Fruit fly (Drosophila melanogaster) whole organism, embryonic: Measurements from ENCODE around the gene CG2685.
A peak's percentile ranks its signal among the peaks of the same experiment; 100 is the strongest.

Experiments used
- Bgb ChIP-seq: fragments of 200-800 bp; sonication (Bioruptor generic); IDR thresholded peaks from 2 replicates; pipeline ENCODE4 v1.3.6; 2022; ENCODE audit warnings: missing biosample characterization, missing genetic modification characterization; ENCODE audit not compliant: partially characterized antibody
- BtbVII ChIP-seq: fragments of 200-800 bp; sonication (Bioruptor generic); optimal IDR thresholded peaks from 3 replicates; lab custom pipeline; 2017; ENCODE audit warnings: missing biosample characterization, mild to moderate bottlenecking, missing genetic modification characterization
- Bteb2 ChIP-seq: fragments of 200-800 bp; sonication (Bioruptor generic); optimal IDR thresholded peaks from 2 replicates; lab custom pipeline; 2016; ENCODE audit warnings: missing biosample characterization, missing genetic modification characterization
- C15 ChIP-seq: fragments of 200-800 bp; sonication (Bioruptor generic); IDR thresholded peaks from 3 replicates; pipeline ENCODE4 v1.3.6; 2022; ENCODE audit warnings: missing biosample characterization, missing genetic modification characterization
- CG10267 ChIP-seq: fragments of 200-800 bp; sonication (Bioruptor generic); optimal IDR thresholded peaks from 2 replicates; lab custom pipeline; 2018; ENCODE audit warnings: missing biosample characterization, mild to moderate bottlenecking, missing genetic modification characterization, moderate library complexity
- CG1529 ChIP-seq: fragments of 200-800 bp; sonication (Bioruptor generic); optimal IDR thresholded peaks from 3 replicates; lab custom pipeline; 2018; ENCODE audit warnings: missing biosample characterization, missing genetic modification characterization
- CG15514 ChIP-seq: fragments of 200-800 bp; sonication (Bioruptor generic); optimal IDR thresholded peaks from 3 replicates; lab custom pipeline; 2017; ENCODE audit warnings: missing biosample characterization, missing genetic modification characterization, mild to moderate bottlenecking, moderate library complexity, missing genetic modification reagents
- CG17359 ChIP-seq: fragments of 200-800 bp; sonication (Bioruptor generic); optimal IDR thresholded peaks from 3 replicates; lab custom pipeline; 2018; ENCODE audit warnings: missing biosample characterization, mild to moderate bottlenecking, missing genetic modification characterization, moderate library complexity
- CG17829 ChIP-seq: fragments of 200-800 bp; optimal IDR thresholded peaks from 2 replicates; lab custom pipeline; 2019; ENCODE audit warnings: missing biosample characterization, mild to moderate bottlenecking, missing genetic modification characterization, moderate library complexity
- CG33213 ChIP-seq: fragments of 200-800 bp; sonication (Bioruptor generic); optimal IDR thresholded peaks from 3 replicates; lab custom pipeline; 2016; ENCODE audit warnings: missing biosample characterization, missing genetic modification characterization
- CG4617 ChIP-seq: fragments of 200-800 bp; sonication (Bioruptor generic); optimal IDR thresholded peaks from 3 replicates; lab custom pipeline; 2016; ENCODE audit warnings: missing biosample characterization, missing genetic modification characterization, borderline replicate concordance
- CG4730 ChIP-seq: fragments of 200-800 bp; sonication (Bioruptor generic); IDR thresholded peaks from 2 replicates; pipeline ENCODE4 v1.3.6; 2022; ENCODE audit warnings: missing biosample characterization, missing genetic modification characterization
- CG6791 ChIP-seq: fragments of 200-800 bp; sonication (Bioruptor generic); IDR thresholded peaks from 3 replicates; pipeline ENCODE4 v1.3.6; 2022; ENCODE audit warnings: missing biosample characterization, missing genetic modification characterization; ENCODE audit not compliant: partially characterized antibody
- CG8388 ChIP-seq: fragments of 200-800 bp; sonication (Bioruptor generic); optimal IDR thresholded peaks from 2 replicates; lab custom pipeline; 2019; ENCODE audit warnings: missing biosample characterization, mild to moderate bottlenecking, missing genetic modification characterization, moderate library complexity
- Elba2 ChIP-seq: fragments of 200-800 bp; sonication (Bioruptor generic); optimal IDR thresholded peaks from 3 replicates; lab custom pipeline; 2016; ENCODE audit warnings: missing biosample characterization, missing genetic modification characterization
- Ets65A ChIP-seq: fragments of 200-800 bp; sonication (Bioruptor generic); peaks from one replicate; lab custom pipeline; 2016; ENCODE audit warnings: missing biosample characterization, missing genetic modification characterization
- Lhr ChIP-seq: fragments of 200-800 bp; sonication (Bioruptor generic); optimal IDR thresholded peaks from 3 replicates; lab custom pipeline; 2017; ENCODE audit warnings: mild to moderate bottlenecking, missing biosample characterization, missing genetic modification reagents, missing genetic modification characterization
- MBD-R2 ChIP-seq: fragments of 200-800 bp; sonication (Bioruptor generic); IDR thresholded peaks from 2 replicates; pipeline ENCODE4 v1.3.6; 2022; ENCODE audit warnings: missing biosample characterization, missing genetic modification characterization
- Max ChIP-seq: fragments of 200-800 bp; sonication (Bioruptor generic); optimal IDR thresholded peaks from 2 replicates; lab custom pipeline; 2016; ENCODE audit warnings: missing biosample characterization, mild to moderate bottlenecking, missing genetic modification characterization
- Med ChIP-seq: fragments of 200-800 bp; sonication (Bioruptor generic); peaks from one replicate; lab custom pipeline; 2016; ENCODE audit warnings: missing biosample characterization, missing genetic modification characterization, mild to moderate bottlenecking, inconsistent platforms, moderate library complexity
- Neu2 ChIP-seq: fragments of 200-800 bp; sonication (Bioruptor generic); optimal IDR thresholded peaks from 3 replicates; lab custom pipeline; 2016; ENCODE audit warnings: missing biosample characterization, missing genetic modification characterization, borderline replicate concordance
- Pdp1 ChIP-seq, 2 experiments: fragments of 200-800 bp; sonication (Bioruptor generic); optimal IDR thresholded peaks; 3 replicates each; lab custom pipeline; 2016; ENCODE audit warnings: missing biosample characterization in 2 of 2, missing genetic modification characterization in 2 of 2, mild to moderate bottlenecking in 1 of 2, moderate library complexity in 1 of 2
- amos ChIP-seq: fragments of 200-800 bp; sonication (Bioruptor generic); IDR thresholded peaks from 2 replicates; pipeline ENCODE4 v1.3.6; 2022; ENCODE audit warnings: missing biosample characterization, missing genetic modification characterization; ENCODE audit not compliant: partially characterized antibody
- btn ChIP-seq: fragments of 200-800 bp; sonication (Bioruptor generic); optimal IDR thresholded peaks from 2 replicates; lab custom pipeline; 2016; ENCODE audit warnings: missing biosample characterization, missing genetic modification characterization
- eve ChIP-seq, 2 experiments: fragments of >200 bp; optimal IDR thresholded peaks; 2 replicates each; lab custom pipeline; 2017; ENCODE audit warnings: missing biosample characterization in 2 of 2, missing genetic modification characterization in 2 of 2
- fd96Cb ChIP-seq: fragments of 200-800 bp; sonication (Bioruptor generic); optimal IDR thresholded peaks from 2 replicates; lab custom pipeline; 2018; ENCODE audit warnings: missing biosample characterization, mild to moderate bottlenecking, missing genetic modification characterization, moderate library complexity
- lbe ChIP-seq: fragments of 200-800 bp; sonication (Bioruptor generic); optimal IDR thresholded peaks from 2 replicates; lab custom pipeline; 2016; ENCODE audit warnings: missing biosample characterization, mild to moderate bottlenecking, missing genetic modification characterization
- mld ChIP-seq: fragments of 200-800 bp; sonication (Bioruptor generic); IDR thresholded peaks from 3 replicates; pipeline ENCODE4 v1.3.6; 2022; ENCODE audit warnings: missing biosample characterization, missing genetic modification characterization; ENCODE audit not compliant: partially characterized antibody
- slou ChIP-seq: fragments of 200-800 bp; sonication (Bioruptor generic); optimal IDR thresholded peaks from 3 replicates; lab custom pipeline; 2016; ENCODE audit warnings: missing biosample characterization, missing genetic modification characterization
- sr ChIP-seq: fragments of 200-800 bp; sonication (Bioruptor generic); IDR thresholded peaks from 3 replicates; pipeline ENCODE4 v1.3.6; 2022; ENCODE audit warnings: missing biosample characterization, missing genetic modification characterization
- tna ChIP-seq: fragments of 200-800 bp; sonication (Bioruptor generic); IDR thresholded peaks from 2 replicates; pipeline ENCODE4 v1.3.6; 2022; ENCODE audit warnings: missing biosample characterization, missing genetic modification characterization; ENCODE audit not compliant: partially characterized antibody
- wdn ChIP-seq: fragments of 200-800 bp; sonication (Bioruptor generic); IDR thresholded peaks from 2 replicates; pipeline ENCODE4 v1.3.6; 2022; ENCODE audit warnings: missing biosample characterization, missing genetic modification characterization

CG2685 gene

DNA sequence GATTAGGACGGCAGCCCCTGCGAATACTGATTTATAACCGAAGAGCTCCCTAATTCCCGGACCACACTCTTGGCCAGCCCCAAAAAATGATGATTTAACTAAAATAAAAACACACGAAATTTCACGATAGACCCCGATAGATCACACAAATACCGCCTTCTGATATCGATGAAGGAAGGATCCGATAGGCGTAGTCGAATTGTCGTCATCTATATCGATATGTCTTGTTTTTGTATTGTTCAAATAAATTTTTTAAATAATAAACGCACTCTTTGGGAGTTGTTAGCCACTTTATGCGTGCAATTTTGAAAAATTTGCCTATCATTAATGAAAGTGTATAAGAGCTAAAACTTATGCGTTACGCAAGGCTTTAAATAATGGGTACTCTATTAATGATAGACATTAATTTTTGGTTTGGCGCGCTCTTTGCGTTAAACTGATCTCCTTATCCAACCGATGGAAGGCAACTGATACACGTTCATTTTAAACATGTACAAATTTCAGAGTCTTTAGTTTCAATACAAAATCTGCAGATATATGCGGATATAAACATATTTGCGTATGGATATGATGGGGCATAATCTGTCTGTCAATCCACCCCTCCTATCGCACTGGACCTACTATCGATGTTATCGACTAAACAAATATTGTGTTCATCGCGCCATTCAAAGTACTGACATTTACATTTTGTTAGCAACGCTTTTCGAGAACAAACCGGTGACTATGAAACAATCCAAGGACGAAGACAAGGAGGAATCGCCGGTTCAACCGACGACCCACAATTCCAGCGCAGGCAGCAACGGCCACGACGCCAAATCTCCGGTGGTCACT, 15.5 kb downstream of the CG2685 start, which contains the start of the genes Spg7 and Lint-O (continued):
- TF ChIP-seq BtbVII (GFP tag; lab: Kevin White, UChicago) (no peak), CG8388 (GFP tag; lab: Kevin White, UChicago) (no peak), Elba2 (GFP tag; lab: Kevin White, UChicago) (no peak), amos (GFP tag; lab: Robert Waterston, UW) (peak; percentile 76), Lhr (GFP tag; lab: Kevin White, UChicago) (no peak), CG33213 (no peak), CG6791 (GFP tag; lab: Robert Waterston, UW) (peak; percentile 82), MBD-R2 (GFP tag; lab: Robert Waterston, UW) (peak; percentile 57; the same call in 1 of the 2 replicates), tna (GFP tag; lab: Robert Waterston, UW) (peak; percentile 70), CG17359 (tag; lab: Kevin White, UChicago) (no peak), Neu2 (GFP tag; lab: Kevin White, UChicago) (no peak), Bgb (GFP tag; lab: Robert Waterston, UW) (peak; percentile 75), CG4730 (GFP tag; lab: Robert Waterston, UW) (no peak), slou (no peak), Ets65A (GFP tag; lab: Kevin White, UChicago) (no peak)
- TF ChIP-seq, all 482 proteins: peak for 42

DNA sequence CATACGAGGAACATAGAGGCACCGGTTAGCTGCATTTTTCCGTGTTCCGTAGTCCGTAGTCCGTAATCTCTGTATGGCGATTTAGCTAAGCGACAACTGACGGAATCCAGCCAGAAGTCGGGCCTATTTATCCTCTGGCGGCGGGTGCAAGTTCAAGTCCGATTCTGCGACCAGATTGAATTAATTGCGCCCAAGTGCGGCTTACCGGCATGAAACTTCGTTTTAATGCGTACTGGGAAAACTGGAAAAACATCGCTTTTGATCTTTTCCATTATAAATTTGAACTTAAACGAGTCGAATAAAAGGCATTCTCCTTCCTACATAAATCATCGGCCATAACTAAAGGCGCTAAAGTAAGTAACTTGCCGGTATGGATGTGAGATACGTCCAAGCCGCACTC, 20.0 kb downstream of the CG2685 start, which contains the start of gene dyw:
Gene dyw (minus strand): TSS at position 101 of the 400 bp plus-strand sequence.
- TF ChIP-seq Max (GFP tag; lab: Kevin White, UChicago) (no peak), CG1529 (no peak), CG4617 (GFP tag; lab: Kevin White, UChicago) (no peak), eve (GFP tag; optimal IDR thresholded peaks at IDR 0.05; lab: Kevin White, UChicago) (no peak), lbe (GFP tag; lab: Kevin White, UChicago) (no peak), Bteb2 (GFP tag; lab: Kevin White, UChicago) (no peak)
- TF ChIP-seq, all 482 proteins: peak for 0

DNA sequence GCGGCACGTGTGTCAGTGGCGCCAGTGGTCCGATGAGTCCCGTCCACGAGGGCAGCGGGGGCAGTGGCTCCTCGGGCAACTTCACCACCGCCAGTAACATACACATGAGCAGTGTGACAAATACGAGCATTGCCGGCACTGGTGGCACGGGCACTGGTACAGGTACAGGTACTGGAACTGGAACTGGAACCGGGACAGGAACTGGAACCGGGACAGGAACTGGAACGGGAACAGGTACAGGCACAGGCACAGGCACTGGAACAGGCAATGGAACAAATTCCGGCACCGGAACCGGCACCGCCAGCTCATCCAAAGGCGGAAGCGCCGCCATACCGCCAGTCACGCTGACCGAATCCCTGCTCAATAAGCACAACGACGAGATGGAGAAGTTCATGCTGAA, 23.4 kb downstream of the CG2685 start:
- TF ChIP-seq Med (GFP tag; lab: Kevin White, UChicago) (peak; percentile 46), CG15514 (GFP tag; lab: Kevin White, UChicago) (peak; percentile 95), Ets65A (GFP tag; lab: Kevin White, UChicago) (peak; percentile 14), fd96Cb (tag; lab: Kevin White, UChicago) (no peak)

DNA sequence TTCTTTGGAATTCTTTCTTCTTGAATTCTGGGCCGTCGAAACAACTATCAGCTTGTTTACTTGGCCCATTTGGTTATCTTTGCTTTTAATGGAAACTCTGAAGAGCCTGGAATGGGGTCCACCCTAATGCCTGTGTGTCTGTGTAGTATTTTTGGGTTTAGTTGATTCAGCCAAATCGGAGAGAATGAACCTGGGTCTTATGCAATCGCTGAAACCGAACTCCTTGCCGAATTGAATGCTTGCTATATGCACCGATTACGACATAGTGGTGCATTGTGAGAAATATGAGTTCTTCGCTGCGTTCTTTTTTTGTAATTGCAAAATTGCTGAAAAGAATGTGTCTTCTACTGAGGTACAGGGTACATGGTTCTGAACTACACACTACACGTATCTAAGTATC, 26.8 kb downstream of the CG2685 start:
- TF ChIP-seq Pdp1 (GFP tag; optimal IDR thresholded peaks at IDR 0.05; lab: Kevin White, UChicago) = peak in 1 of 2 experiments; percentile 61
- no peak for TF ChIP-seq C15
- TF ChIP-seq mld (GFP tag; lab: Robert Waterston, UW) = no peak
- TF ChIP-seq btn (GFP tag; lab: Kevin White, UChicago) = no peak
- TF ChIP-seq eve (GFP tag; optimal IDR thresholded peaks at IDR 0.05; lab: Kevin White, UChicago) = no peak
- no peak for TF ChIP-seq sr
- TF ChIP-seq CG17829 (tag; lab: Kevin White, UChicago) = no peak
- no peak for TF ChIP-seq CG10267 (tag; lab: Kevin White, UChicago)
- TF ChIP-seq wdn (GFP tag; lab: Robert Waterston, UW) = no peak
- TF ChIP-seq, all 482 proteins: peak for 1
